Fruit fly (Drosophila melanogaster) whole organism, pupa: ENCODE measurements around the gene kuz.
A peak's percentile ranks its signal among the peaks of the same experiment; 100 is the strongest.

ENCODE experiments used
- CG10348 ChIP-seq: fragments of 200-800 bp; sonication (Bioruptor generic); IDR thresholded peaks from 2 replicates; pipeline ENCODE4 v1.3.6; 2022; ENCODE audit warnings: missing biosample characterization, missing genetic modification characterization
- CG12605 ChIP-seq: fragments of 200-800 bp; sonication (Bioruptor generic); IDR thresholded peaks from 2 replicates; pipeline ENCODE4 v1.3.6; 2022; ENCODE audit warnings: missing biosample characterization, missing genetic modification characterization
- CG13204 ChIP-seq: fragments of 200-800 bp; sonication (Bioruptor generic); optimal IDR thresholded peaks from 2 replicates; lab custom pipeline; 2018; ENCODE audit warnings: missing biosample characterization, mild to moderate bottlenecking, missing genetic modification characterization, moderate library complexity
- CG14655 ChIP-seq: fragments of 200-800 bp; sonication (Bioruptor generic); optimal IDR thresholded peaks from 3 replicates; lab custom pipeline; 2017; ENCODE audit warnings: mild to moderate bottlenecking, missing biosample characterization, missing genetic modification reagents, missing genetic modification characterization
- CG15710 ChIP-seq: fragments of 200-800 bp; sonication (Bioruptor generic); optimal IDR thresholded peaks from 2 replicates; lab custom pipeline; 2018; ENCODE audit warnings: missing biosample characterization, mild to moderate bottlenecking, missing genetic modification characterization, moderate library complexity
- CG17806 ChIP-seq: fragments of 200-800 bp; sonication (Bioruptor generic); optimal IDR thresholded peaks from 2 replicates; lab custom pipeline; 2018; ENCODE audit warnings: missing biosample characterization, mild to moderate bottlenecking, missing genetic modification characterization, moderate library complexity
- CG32121 ChIP-seq: fragments of 200-800 bp; sonication (Bioruptor generic); IDR thresholded peaks from 2 replicates; pipeline ENCODE4 v1.3.6; 2022; ENCODE audit warnings: missing biosample characterization, missing genetic modification characterization
- CG34367 ChIP-seq: fragments of 200-800 bp; sonication (Bioruptor generic); optimal IDR thresholded peaks from 2 replicates; lab custom pipeline; 2018; ENCODE audit warnings: missing biosample characterization, mild to moderate bottlenecking, missing genetic modification characterization
- CG4496 ChIP-seq: fragments of 200-800 bp; sonication (Bioruptor generic); IDR thresholded peaks from 3 replicates; pipeline ENCODE4 v1.3.6; 2022; ENCODE audit warnings: missing biosample characterization, missing genetic modification characterization
- CG8159 ChIP-seq: fragments of 200-800 bp; sonication (Bioruptor generic); optimal IDR thresholded peaks from 3 replicates; lab custom pipeline; 2018; ENCODE audit warnings: missing biosample characterization, mild to moderate bottlenecking, missing genetic modification characterization, moderate library complexity
- CG8301 ChIP-seq: fragments of 200-800 bp; sonication (Bioruptor generic); optimal IDR thresholded peaks from 2 replicates; lab custom pipeline; 2018; ENCODE audit warnings: missing biosample characterization, mild to moderate bottlenecking, missing genetic modification characterization
- CG9948 ChIP-seq: fragments of 200-800 bp; sonication (Bioruptor generic); optimal IDR thresholded peaks from 2 replicates; lab custom pipeline; 2018; ENCODE audit warnings: missing biosample characterization, mild to moderate bottlenecking, missing genetic modification characterization, moderate library complexity
- D1 ChIP-seq: fragments of 200-800 bp; sonication (Bioruptor generic); optimal IDR thresholded peaks from 2 replicates; lab custom pipeline; 2018; ENCODE audit warnings: missing biosample characterization, mild to moderate bottlenecking, missing genetic modification characterization, moderate library complexity
- EcR ChIP-seq: fragments of 200-800 bp; sonication (Bioruptor generic); optimal IDR thresholded peaks from 3 replicates; lab custom pipeline; 2019; ENCODE audit warnings: missing biosample characterization, missing genetic modification characterization, mild to moderate bottlenecking, moderate library complexity, missing genetic modification reagents
- Ets98B ChIP-seq: fragments of 200-800 bp; sonication (Bioruptor generic); IDR thresholded peaks from 2 replicates; pipeline ENCODE4 v1.3.6; 2022; ENCODE audit warnings: missing biosample characterization, missing genetic modification characterization
- Pif1A ChIP-seq: fragments of 200-800 bp; sonication (Bioruptor generic); optimal IDR thresholded peaks from 3 replicates; lab custom pipeline; 2016; ENCODE audit warnings: missing biosample characterization, missing genetic modification characterization
- Pif1B ChIP-seq: fragments of 200-800 bp; sonication (Bioruptor generic); optimal IDR thresholded peaks from 3 replicates; lab custom pipeline; 2016; ENCODE audit warnings: missing biosample characterization, missing genetic modification characterization
- Snoo ChIP-seq: fragments of 200-800 bp; sonication (Bioruptor generic); optimal IDR thresholded peaks from 3 replicates; lab custom pipeline; 2017; ENCODE audit warnings: missing biosample characterization, mild to moderate bottlenecking, missing genetic modification characterization, inconsistent platforms
- fd96Ca ChIP-seq: fragments of 200-800 bp; sonication (Bioruptor generic); IDR thresholded peaks from 3 replicates; pipeline ENCODE4 v1.3.6; 2022; ENCODE audit warnings: missing biosample characterization, missing genetic modification characterization
- gl ChIP-seq: fragments of 200-800 bp; sonication (Bioruptor generic); optimal IDR thresholded peaks from 2 replicates; lab custom pipeline; 2018; ENCODE audit warnings: missing biosample characterization, mild to moderate bottlenecking, missing genetic modification characterization
- rn ChIP-seq: fragments of 200-800 bp; sonication (Bioruptor generic); IDR thresholded peaks from 2 replicates; pipeline ENCODE4 v1.3.6; 2022; ENCODE audit warnings: missing biosample characterization, missing genetic modification characterization

Gene kuz

dm6 chr2L:13552686-13553085 lies 2.7 kb downstream of the kuz start:
- TF ChIP-seq CG32121 (GFP tag; lab: Robert Waterston, UW) (no peak), gl (no peak), EcR (peak; percentile 82), CG14655 (GFP tag; lab: Kevin White, UChicago) (no peak), CG17806 (no peak), CG12605 (GFP tag; lab: Robert Waterston, UW) (no peak), Pif1B (GFP tag; lab: Kevin White, UChicago) (no peak)

dm6 chr2L:13554547-13555159 lies 4.7 kb downstream of the kuz start:
- TF ChIP-seq D1 (no peak), gl (peak; percentile 14), CG34367 (tag; lab: Kevin White, UChicago) (no peak), EcR (peak; percentile 40)

- TF ChIP-seq Pif1A (no peak), CG34367 (tag; lab: Kevin White, UChicago) (no peak), CG12605 (GFP tag; lab: Robert Waterston, UW) (no peak), gl (no peak), Pif1B (GFP tag; lab: Kevin White, UChicago) (no peak), Ets98B (GFP tag; lab: Robert Waterston, UW) (no peak), CG32121 (GFP tag; lab: Robert Waterston, UW) (no peak), CG9948 (tag; lab: Kevin White, UChicago) (no peak), CG13204 (GFP tag; lab: Kevin White, UChicago) (no peak), CG10348 (no peak)
Measured at dm6 chr2L:13555397-13555796, 5.5 kb downstream of the kuz start.

- TF ChIP-seq Pif1A (no peak), Ets98B (GFP tag; lab: Robert Waterston, UW) (no peak), D1 (no peak), CG12605 (GFP tag; lab: Robert Waterston, UW) (no peak), CG4496 (GFP tag; lab: Robert Waterston, UW) (no peak), CG34367 (tag; lab: Kevin White, UChicago) (no peak), CG9948 (tag; lab: Kevin White, UChicago) (no peak), CG8301 (tag; lab: Kevin White, UChicago) (no peak), EcR (no peak), CG32121 (GFP tag; lab: Robert Waterston, UW) (no peak), rn (GFP tag; lab: Robert Waterston, UW) (no peak), CG8159 (tag; lab: Kevin White, UChicago) (no peak), gl (no peak), CG13204 (GFP tag; lab: Kevin White, UChicago) (no peak), fd96Ca (GFP tag; lab: Robert Waterston, UW) (no peak), Pif1B (GFP tag; lab: Kevin White, UChicago) (no peak), Snoo (tag; lab: Kevin White, UChicago) (no peak), CG15710 (tag; lab: Kevin White, UChicago) (no peak), CG17806 (no peak), CG14655 (GFP tag; lab: Kevin White, UChicago) (no peak)
Measured at dm6 chr2L:13568938-13569337, 19.0 kb downstream of the kuz start.

- TF ChIP-seq CG4496 (GFP tag; lab: Robert Waterston, UW) (no peak), Ets98B (GFP tag; lab: Robert Waterston, UW) (no peak), CG12605 (GFP tag; lab: Robert Waterston, UW) (no peak), Pif1A (no peak), CG32121 (GFP tag; lab: Robert Waterston, UW) (no peak), CG17806 (peak; percentile 12)
Measured at dm6 chr2L:13570016-13570415, 20.1 kb downstream of the kuz start.

dm6 chr2L:13570982-13571426 lies 21.1 kb downstream of the kuz start:
- TF ChIP-seq CG8301 (tag; lab: Kevin White, UChicago) (peak; percentile 92), CG15710 (tag; lab: Kevin White, UChicago) (peak; percentile 74), EcR (no peak), CG8159 (tag; lab: Kevin White, UChicago) (peak; percentile 100), CG10348 (0 out of 2 replicates have a peak, but pooled peaks have one; percentile 15), CG14655 (GFP tag; lab: Kevin White, UChicago) (peak; percentile 93), Ets98B (GFP tag; lab: Robert Waterston, UW) (peak; percentile 73), CG4496 (GFP tag; lab: Robert Waterston, UW) (peak; percentile 84), CG17806 (peak; percentile 81), fd96Ca (GFP tag; lab: Robert Waterston, UW) (peak; percentile 88), gl (peak; percentile 69), D1 (peak; percentile 57), Snoo (tag; lab: Kevin White, UChicago) (peak; percentile 88), Pif1A (peak; percentile 92), CG13204 (GFP tag; lab: Kevin White, UChicago) (peak; percentile 68), CG12605 (GFP tag; lab: Robert Waterston, UW) (peak; percentile 46; the same call in 1 of the 2 replicates), Pif1B (GFP tag; lab: Kevin White, UChicago) (peak; percentile 95), CG32121 (GFP tag; lab: Robert Waterston, UW) (peak; percentile 83), rn (GFP tag; lab: Robert Waterston, UW) (peak; percentile 68), CG34367 (tag; lab: Kevin White, UChicago) (peak; percentile 71), CG9948 (tag; lab: Kevin White, UChicago) (peak; percentile 90)
- TF ChIP-seq, all 21 proteins: peak for 20
